Fruit fly (Drosophila melanogaster): Measurements from ENCODE around the gene twin.

twin gene

DNA sequence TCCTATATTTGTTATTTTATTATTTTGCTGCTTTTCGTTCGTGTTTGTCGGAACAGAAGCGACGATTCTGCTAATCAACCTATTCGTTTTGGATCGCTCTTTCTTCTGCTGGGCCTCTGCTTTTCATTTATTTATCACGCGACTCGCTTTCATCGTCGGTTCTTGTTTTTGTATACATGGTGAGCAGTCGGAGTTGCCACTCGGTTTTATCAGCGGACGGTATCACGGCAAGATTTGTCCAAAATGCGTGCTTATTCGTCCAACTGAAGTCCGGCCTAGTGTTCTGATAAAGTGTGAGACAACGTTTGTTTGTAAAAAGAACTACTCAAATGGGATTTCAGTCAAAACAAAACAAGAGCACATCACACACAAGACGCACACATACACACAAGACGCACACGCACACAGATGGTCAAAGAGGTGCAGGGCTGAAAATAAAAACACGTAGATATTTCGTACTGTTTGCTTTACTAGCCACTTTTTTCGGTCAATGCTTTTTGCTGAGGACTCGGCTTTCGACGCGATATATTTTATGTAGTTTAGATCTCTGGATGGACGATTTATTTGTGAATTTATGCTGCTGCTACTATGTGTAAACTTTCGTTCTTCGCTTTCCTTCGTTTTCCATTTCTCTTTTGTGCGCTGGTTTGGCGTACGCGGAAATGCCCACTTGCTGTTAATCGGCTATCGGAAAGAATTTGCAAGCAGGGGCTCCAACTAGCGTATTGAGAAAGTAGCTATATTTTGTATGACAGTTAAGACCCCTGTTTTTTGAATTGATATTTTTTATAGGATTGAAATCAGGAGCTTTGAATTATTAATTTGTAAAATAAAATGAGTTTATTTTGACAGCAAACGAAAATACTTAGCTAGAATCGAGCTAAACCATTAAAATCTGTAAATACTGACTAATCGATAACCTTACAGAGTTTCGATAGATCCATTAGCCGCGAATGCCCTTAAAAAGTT, at the start of gene twin (continued):
- TF ChIP-seq HLH54F (GFP tag; optimal IDR thresholded peaks at IDR 0.05) = peak; percentile 76
- no peak for TF ChIP-seq CG2199 (GFP tag; IDR thresholded peaks at IDR 0.05)
- no peak for TF ChIP-seq CG17912 (GFP tag; optimal IDR thresholded peaks at IDR 0.05)
- TF ChIP-seq CG14860 (GFP tag; IDR thresholded peaks at IDR 0.05; ENCODE audit: partially characterized antibody) = peak; percentile 67; the same call in 2 of the 3 replicates
- peak; percentile 75 for TF ChIP-seq CG12391 (tag; optimal IDR thresholded peaks at IDR 0.05)
- peak; percentile 99 for TF ChIP-seq psq (GFP tag; optimal IDR thresholded peaks at IDR 0.05)
- TF ChIP-seq Poxn (GFP tag; IDR thresholded peaks at IDR 0.05) = 0 out of 2 replicates have a peak, but pooled peaks have one; percentile 22
- TF ChIP-seq CG16779 (GFP tag; IDR thresholded peaks at IDR 0.05) = no peak
- TF ChIP-seq ttk (GFP tag; IDR thresholded peaks at IDR 0.05) = no peak
- no peak for TF ChIP-seq ase (GFP tag; IDR thresholded peaks at IDR 0.05)
- TF ChIP-seq Optix (GFP tag; IDR thresholded peaks at IDR 0.05) = no peak
- TF ChIP-seq Atf3 (GFP tag; optimal IDR thresholded peaks at IDR 0.05) = peak; percentile 30
- TF ChIP-seq Max (GFP tag; optimal IDR thresholded peaks at IDR 0.05) = peak; percentile 47
- TF ChIP-seq CG17359 (tag; optimal IDR thresholded peaks at IDR 0.05) = peak; percentile 35
- TF ChIP-seq grn (GFP tag; optimal IDR thresholded peaks at IDR 0.05) = no peak
- peak; percentile 72 for TF ChIP-seq zfh2 (GFP tag; optimal IDR thresholded peaks at IDR 0.05)
- TF ChIP-seq trem (tag; optimal IDR thresholded peaks at IDR 0.05) = peak; percentile 99
- peak; percentile 70 for TF ChIP-seq CG17361 (GFP tag; IDR thresholded peaks at IDR 0.05)
- no peak for TF ChIP-seq gt (GFP tag; IDR thresholded peaks at IDR 0.05)
- TF ChIP-seq CG6654 (GFP tag; optimal IDR thresholded peaks at IDR 0.05) = no peak
- TF ChIP-seq Tbp (GFP tag; optimal IDR thresholded peaks at IDR 0.05) = no peak
- TF ChIP-seq CHES-1-like (GFP tag; optimal IDR thresholded peaks at IDR 0.05) = peak; percentile 72
- TF ChIP-seq sens (GFP tag) = peak; percentile 94
- no peak for TF ChIP-seq CG2202 (tag; optimal IDR thresholded peaks at IDR 0.05)
- peak; percentile 58 for TF ChIP-seq CG13624 (GFP tag; optimal IDR thresholded peaks at IDR 0.05)
- TF ChIP-seq p53 (GFP tag; optimal IDR thresholded peaks at IDR 0.05) = peak; percentile 31
- peak in 1 of 2 experiments; percentile 38 for TF ChIP-seq insv (GFP tag; optimal IDR thresholded peaks at IDR 0.05)
- TF ChIP-seq z (GFP tag; IDR thresholded peaks at IDR 0.05) = no peak
- TF ChIP-seq Oaz (GFP tag; IDR thresholded peaks at IDR 0.05) = 0 out of 2 replicates have a peak, but pooled peaks have one; percentile 40
- TF ChIP-seq CG4854 (GFP tag; optimal IDR thresholded peaks at IDR 0.05) = peak; percentile 21
- TF ChIP-seq gce (GFP tag; IDR thresholded peaks at IDR 0.05) = no peak
- TF ChIP-seq twi (tag; optimal IDR thresholded peaks at IDR 0.05) = peak; percentile 38
- 0 out of 2 replicates have a peak, but pooled peaks have one; percentile 16 for TF ChIP-seq HLH3B (GFP tag; IDR thresholded peaks at IDR 0.05)
- peak; percentile 23; the same call in 1 of the 3 replicates for TF ChIP-seq H15 (GFP tag; IDR thresholded peaks at IDR 0.05)
- peak; percentile 56 for TF ChIP-seq CG18764 (GFP tag; optimal IDR thresholded peaks at IDR 0.05)
- no peak for TF ChIP-seq ac (GFP tag; optimal IDR thresholded peaks at IDR 0.05)
- TF ChIP-seq CG8765 (GFP tag; IDR thresholded peaks at IDR 0.05) = no peak
- TF ChIP-seq Ets65A (GFP tag) = peak; percentile 94
- TF ChIP-seq tio (GFP tag; optimal IDR thresholded peaks at IDR 0.05) = no peak
- TF ChIP-seq schlank (tag; optimal IDR thresholded peaks at IDR 0.05) = no peak
- no peak for TF ChIP-seq Jarid2 (GFP tag; optimal IDR thresholded peaks at IDR 0.05)
- no peak for TF ChIP-seq CG30431 (GFP tag; optimal IDR thresholded peaks at IDR 0.05)
- no peak for TF ChIP-seq NC2α (GFP tag; optimal IDR thresholded peaks at IDR 0.05)
- peak; percentile 62 for TF ChIP-seq NC2β (GFP tag; optimal IDR thresholded peaks at IDR 0.05)
- TF ChIP-seq CG15601 (tag; optimal IDR thresholded peaks at IDR 0.05) = peak; percentile 46
- TF ChIP-seq wor (GFP tag; IDR thresholded peaks at IDR 0.05) = no peak
- no peak for TF ChIP-seq CG10321 (GFP tag; IDR thresholded peaks at IDR 0.05)
- TF ChIP-seq pum (GFP tag; optimal IDR thresholded peaks at IDR 0.05) = peak; percentile 70
- 0 out of 3 replicates have a peak, but pooled peaks have one; percentile 38 for TF ChIP-seq so (GFP tag; IDR thresholded peaks at IDR 0.05)
- peak; percentile 42 for TF ChIP-seq CG18262 (tag; optimal IDR thresholded peaks at IDR 0.05)
